Worm (Caenorhabditis elegans) whole organism, L3 larva: Measurements from ENCODE around the gene T08H10.3.
A peak's percentile ranks its signal among the peaks of the same experiment; 100 is the strongest.

Experiments used
- R02D3.7 ChIP-seq: fragments of 150-350 bp; optimal IDR thresholded peaks from 2 replicates; lab custom pipeline; 2014; ENCODE audit warnings: missing biosample characterization, missing genetic modification characterization
- ZK546.5 ChIP-seq: sonication (generic microtip); optimal IDR thresholded peaks from 2 replicates; lab custom pipeline; 2017; ENCODE audit warnings: missing biosample characterization, missing genetic modification characterization
- aly-2 ChIP-seq: fragments of 150-350 bp; optimal IDR thresholded peaks from 2 replicates; lab custom pipeline; 2014; ENCODE audit warnings: missing biosample characterization, missing genetic modification characterization
- ama-1 ChIP-seq: fragments of 150-350 bp; optimal IDR thresholded peaks from 2 replicates; lab custom pipeline; 2018
- ceh-16 ChIP-seq: sonication (generic microtip); optimal IDR thresholded peaks from 2 replicates; lab custom pipeline; 2017; ENCODE audit warnings: missing biosample characterization, missing genetic modification characterization
- ceh-28 ChIP-seq: fragments of 150-350 bp; optimal IDR thresholded peaks from 2 replicates; lab custom pipeline; 2014; ENCODE audit warnings: missing biosample characterization, missing genetic modification reagents, missing genetic modification characterization
- ceh-82 ChIP-seq: fragments of 150-350 bp; optimal IDR thresholded peaks from 2 replicates; lab custom pipeline; 2014; ENCODE audit warnings: missing biosample characterization, missing genetic modification characterization
- ceh-9 ChIP-seq: sonication (generic microtip); optimal IDR thresholded peaks from 2 replicates; lab custom pipeline; 2018; ENCODE audit warnings: missing biosample characterization, missing genetic modification characterization
- daf-12 ChIP-seq: fragments of 150-350 bp; optimal IDR thresholded peaks from 2 replicates; lab custom pipeline; 2014; ENCODE audit warnings: missing biosample characterization, missing genetic modification reagents, missing genetic modification characterization
- egl-27 ChIP-seq: sonication (generic microtip); optimal IDR thresholded peaks from 4 replicates; lab custom pipeline; 2017; ENCODE audit warnings: missing biosample characterization, missing genetic modification reagents, missing genetic modification characterization
- elt-1 ChIP-seq: fragments of 150-350 bp; optimal IDR thresholded peaks from 2 replicates; lab custom pipeline; 2014; ENCODE audit warnings: missing biosample characterization, missing genetic modification characterization
- elt-2 ChIP-seq: sonication (generic microtip); optimal IDR thresholded peaks from 2 replicates; lab custom pipeline; 2016; ENCODE audit warnings: missing genetic modification reagents, mild to moderate bottlenecking, missing genetic modification characterization, missing compliant biosample characterization
- eor-1 ChIP-seq, 2 experiments: fragments of 150-350 bp; optimal IDR thresholded peaks; 2 replicates each; lab custom pipeline; 2014 to 2018; ENCODE audit warnings: missing biosample characterization in 2 of 2, missing genetic modification characterization in 2 of 2
- fkh-10 ChIP-seq: sonication (generic microtip); optimal IDR thresholded peaks from 2 replicates; lab custom pipeline; 2017; ENCODE audit warnings: missing biosample characterization, missing genetic modification reagents, missing genetic modification characterization
- fkh-2 ChIP-seq: fragments of 150-350 bp; optimal IDR thresholded peaks from 2 replicates; lab custom pipeline; 2014; ENCODE audit warnings: missing biosample characterization, missing genetic modification reagents, missing genetic modification characterization
- fos-1 ChIP-seq: fragments of 150-350 bp; optimal IDR thresholded peaks from 2 replicates; lab custom pipeline; 2014; ENCODE audit warnings: missing biosample characterization, missing genetic modification characterization
- hmg-11 ChIP-seq: sonication (generic microtip); optimal IDR thresholded peaks from 2 replicates; lab custom pipeline; 2016; ENCODE audit warnings: missing genetic modification characterization, missing compliant biosample characterization
- lin-39 ChIP-seq: fragments of 150-350 bp; optimal IDR thresholded peaks from 2 replicates; lab custom pipeline; 2018; ENCODE audit warnings: missing biosample characterization, missing genetic modification reagents, missing genetic modification characterization
- lsy-12 ChIP-seq: sonication (generic microtip); optimal IDR thresholded peaks from 2 replicates; lab custom pipeline; 2016; ENCODE audit warnings: mild to moderate bottlenecking, missing genetic modification characterization, missing compliant biosample characterization
- mdl-1 ChIP-seq: fragments of 150-350 bp; optimal IDR thresholded peaks from 2 replicates; lab custom pipeline; 2014; ENCODE audit warnings: missing biosample characterization, missing genetic modification characterization
- mml-1 ChIP-seq: fragments of 150-350 bp; sonication (generic microtip); optimal IDR thresholded peaks from 3 replicates; lab custom pipeline; 2014; ENCODE audit warnings: missing biosample characterization, missing genetic modification characterization
- nfya-1 ChIP-seq: sonication (generic microtip); optimal IDR thresholded peaks from 2 replicates; lab custom pipeline; 2017; ENCODE audit warnings: missing genetic modification characterization, mild to moderate bottlenecking, missing compliant biosample characterization, antibody characterized with exemption, moderate library complexity; ENCODE audit not compliant: insufficient read depth
- nhr-11 ChIP-seq: fragments of 150-350 bp; optimal IDR thresholded peaks from 2 replicates; lab custom pipeline; 2014; ENCODE audit warnings: missing biosample characterization, missing genetic modification characterization
- nhr-12 ChIP-seq: fragments of 150-350 bp; optimal IDR thresholded peaks from 2 replicates; lab custom pipeline; 2014; ENCODE audit warnings: missing biosample characterization, missing genetic modification characterization
- nhr-25 ChIP-seq: sonication (generic microtip); optimal IDR thresholded peaks from 2 replicates; lab custom pipeline; 2017; ENCODE audit warnings: missing biosample characterization, missing genetic modification characterization
- nhr-67 ChIP-seq: fragments of 150-350 bp; optimal IDR thresholded peaks from 2 replicates; lab custom pipeline; 2014; ENCODE audit warnings: missing biosample characterization, missing genetic modification characterization
- pha-4 ChIP-seq: fragments of 150-350 bp; optimal IDR thresholded peaks from 2 replicates; lab custom pipeline; 2014; ENCODE audit warnings: missing biosample characterization, missing genetic modification reagents, missing genetic modification characterization
- pqm-1 ChIP-seq: fragments of 150-350 bp; optimal IDR thresholded peaks from 2 replicates; lab custom pipeline; 2017; ENCODE audit warnings: missing biosample characterization, missing genetic modification characterization, inconsistent platforms
- sea-2 ChIP-seq: fragments of 150-350 bp; sonication (generic microtip); optimal IDR thresholded peaks from 4 replicates; lab custom pipeline; 2014; ENCODE audit warnings: missing biosample characterization, missing genetic modification reagents, missing genetic modification characterization
- tbx-2 ChIP-seq: sonication (generic microtip); optimal IDR thresholded peaks from 2 replicates; lab custom pipeline; 2016; ENCODE audit warnings: mild to moderate bottlenecking, missing genetic modification characterization, missing compliant biosample characterization
- unc-39 ChIP-seq: sonication (generic microtip); optimal IDR thresholded peaks from 4 replicates; lab custom pipeline; 2017; ENCODE audit warnings: missing biosample characterization, missing genetic modification characterization
- unc-62 ChIP-seq: fragments of 150-350 bp; sonication (generic microtip); optimal IDR thresholded peaks from 4 replicates; lab custom pipeline; 2014; ENCODE audit warnings: missing biosample characterization, missing genetic modification reagents, missing genetic modification characterization
- ztf-11 ChIP-seq: fragments of 150-350 bp; optimal IDR thresholded peaks from 2 replicates; lab custom pipeline; 2014; ENCODE audit warnings: missing biosample characterization, missing genetic modification characterization

Gene T08H10.3

ce11 chrV:4489893-4490292 lies 18.7 kb downstream of the T08H10.3 start:
- TF ChIP-seq unc-62 (GFP tag; lab: Kevin White, UChicago), result peak; percentile 30
- TF ChIP-seq nhr-25, result no peak

- TF ChIP-seq lsy-12 (tag; lab: Kevin White, UChicago), result no peak
- TF ChIP-seq unc-62 (GFP tag; lab: Kevin White, UChicago), result peak; percentile 98
- TF ChIP-seq ceh-16, result no peak
- no peak for TF ChIP-seq pha-4 (tag; lab: Kevin White, UChicago)
- no peak for TF ChIP-seq ZK546.5
- TF ChIP-seq ama-1 (lab: Kevin White, UChicago), result no peak
- no peak for TF ChIP-seq nhr-12 (tag; lab: Kevin White, UChicago)
- TF ChIP-seq elt-2 (tag; lab: Kevin White, UChicago), result peak; percentile 66
- TF ChIP-seq mml-1 (tag; lab: Kevin White, UChicago), result no peak
- no peak for TF ChIP-seq daf-12
- no peak for TF ChIP-seq R02D3.7
- no peak for TF ChIP-seq ceh-28 (tag; lab: Kevin White, UChicago)
- peak; percentile 5 for TF ChIP-seq nfya-1 (tag; lab: Kevin White, UChicago)
- TF ChIP-seq ztf-11 (tag; lab: Kevin White, UChicago), result no peak
- no peak for TF ChIP-seq fos-1 (tag; lab: Kevin White, UChicago)
- no peak for TF ChIP-seq ceh-9 (tag; lab: Kevin White, UChicago)
- no peak for TF ChIP-seq eor-1 (tag; optimal IDR thresholded peaks at IDR 0.05; lab: Kevin White, UChicago)
- no peak for TF ChIP-seq lin-39 (tag; lab: Kevin White, UChicago)
- TF ChIP-seq nhr-11, result no peak
- TF ChIP-seq unc-39 (tag; lab: Kevin White, UChicago), result no peak
Observed at ce11 chrV:4491273-4492094, 20.3 kb downstream of the T08H10.3 start.

- TF ChIP-seq unc-62 (GFP tag; lab: Kevin White, UChicago) (peak; percentile 93), lin-39 (tag; lab: Kevin White, UChicago) (peak; percentile 81), fkh-10 (no peak), nfya-1 (tag; lab: Kevin White, UChicago) (peak; percentile 16), elt-2 (tag; lab: Kevin White, UChicago) (peak; percentile 69)
Observed at ce11 chrV:4495114-4495819, 24.1 kb downstream of the T08H10.3 start.

- TF ChIP-seq fkh-2 (no peak), elt-2 (tag; lab: Kevin White, UChicago) (peak; percentile 41)
- TF ChIP-seq, all 47 proteins: peak for 1
Observed at ce11 chrV:4496104-4496586, 25.0 kb downstream of the T08H10.3 start.

- TF ChIP-seq lin-39 (tag; lab: Kevin White, UChicago) (peak; percentile 57), ceh-82 (tag; lab: Kevin White, UChicago) (no peak)
Observed at ce11 chrV:4497161-4497560, 26.0 kb downstream of the T08H10.3 start, which contains the start of gene unc-62. TSS of gene unc-62 (plus strand) at chrV:4497461.

ce11 chrV:4499156-4499808 lies 28.1 kb downstream of the T08H10.3 start:
- TF ChIP-seq nhr-67 (no peak), nhr-25 (no peak), hmg-11 (tag; lab: Kevin White, UChicago) (peak; percentile 55), pha-4 (tag; lab: Kevin White, UChicago) (no peak), lin-39 (tag; lab: Kevin White, UChicago) (peak; percentile 89), pqm-1 (no peak), ceh-9 (tag; lab: Kevin White, UChicago) (no peak), fos-1 (tag; lab: Kevin White, UChicago) (no peak), egl-27 (tag; lab: Kevin White, UChicago) (no peak), daf-12 (no peak), aly-2 (no peak), unc-62 (GFP tag; lab: Kevin White, UChicago) (peak; percentile 99), nhr-11 (no peak), ama-1 (lab: Kevin White, UChicago) (no peak), elt-1 (tag; lab: Kevin White, UChicago) (peak; percentile 12), nfya-1 (tag; lab: Kevin White, UChicago) (peak; percentile 100), ztf-11 (tag; lab: Kevin White, UChicago) (no peak), tbx-2 (no peak), elt-2 (tag; lab: Kevin White, UChicago) (no peak), fkh-2 (no peak), sea-2 (GFP tag; lab: Kevin White, UChicago) (no peak), mdl-1 (no peak), nhr-12 (tag; lab: Kevin White, UChicago) (no peak)
- TF ChIP-seq, all 47 proteins: peak for 5
